Worm (Caenorhabditis elegans): ENCODE measurements around the gene plrg-1.
A peak's percentile ranks its signal among the peaks of the same experiment; 100 is the strongest.

The plrg-1 gene

ce11 chrV:10807862-10808327 is at the start of gene plrg-1 (continued):
- TF ChIP-seq zfp-2 (tag; optimal IDR thresholded peaks at IDR 0.05) = no peak
- TF ChIP-seq php-3 (GFP tag; IDR thresholded peaks at IDR 0.05) = peak; percentile 77
- TF ChIP-seq ceh-62 (tag; optimal IDR thresholded peaks at IDR 0.05) = no peak
- no peak for TF ChIP-seq skn-1 (tag; optimal IDR thresholded peaks at IDR 0.05)
- no peak for TF ChIP-seq cey-2 (tag; optimal IDR thresholded peaks at IDR 0.05; ENCODE audit: borderline replicate concordance, insufficient read depth)
- peak; percentile 91 for TF ChIP-seq arid-1 (GFP tag; conservative IDR thresholded peaks at IDR 0.05)
- TF ChIP-seq nhr-41 (GFP tag; IDR thresholded peaks at IDR 0.05) = peak; percentile 29; the same call in 1 of the 2 replicates
- peak; percentile 89 for TF ChIP-seq egl-43 (GFP tag; IDR thresholded peaks at IDR 0.05)
- TF ChIP-seq mxl-3 (GFP tag; optimal IDR thresholded peaks at IDR 0.05) = peak; percentile 93
- no peak for TF ChIP-seq spr-3 (GFP tag; optimal IDR thresholded peaks at IDR 0.05)
- TF ChIP-seq zag-1 (tag; optimal IDR thresholded peaks at IDR 0.05) = no peak
- no peak for TF ChIP-seq ztf-7 (tag; optimal IDR thresholded peaks at IDR 0.05)
- peak; percentile 87 for TF ChIP-seq lin-15B (tag; optimal IDR thresholded peaks at IDR 0.05)
- TF ChIP-seq T26A8.4 (GFP tag; IDR thresholded peaks at IDR 0.05) = peak; percentile 93
- no peak for TF ChIP-seq fos-1 (tag; optimal IDR thresholded peaks at IDR 0.05)
- no peak for TF ChIP-seq D1046.2 (GFP tag; IDR thresholded peaks at IDR 0.05)
- TF ChIP-seq ceh-32 (tag; optimal IDR thresholded peaks at IDR 0.05; ENCODE audit: poor library complexity) = no peak
- TF ChIP-seq mdt-29 (GFP tag; IDR thresholded peaks at IDR 0.05) = no peak
- TF ChIP-seq nhr-10 (tag; optimal IDR thresholded peaks at IDR 0.05) = no peak
- TF ChIP-seq nhr-102 (tag; optimal IDR thresholded peaks at IDR 0.05) = peak; percentile 85
- TF ChIP-seq lin-13 (GFP tag; optimal IDR thresholded peaks at IDR 0.05) = peak; percentile 85
- TF ChIP-seq R02D3.7 (tag; optimal IDR thresholded peaks at IDR 0.05) = no peak
- 0 out of 2 replicates have a peak, but pooled peaks have one; percentile 50 for TF ChIP-seq mxl-2 (GFP tag; conservative IDR thresholded peaks at IDR 0.05)
- peak; percentile 43 for TF ChIP-seq jun-1 (tag; optimal IDR thresholded peaks at IDR 0.05)
- peak; percentile 87 for TF ChIP-seq nhr-6 (tag; optimal IDR thresholded peaks at IDR 0.05)
- peak; percentile 88 for TF ChIP-seq lin-1 (GFP tag; IDR thresholded peaks at IDR 0.05)
- peak; percentile 50 to 89 for TF ChIP-seq lsy-2 (tag; optimal IDR thresholded peaks at IDR 0.05)
- peak; percentile 81 for TF ChIP-seq tra-1 (GFP tag; IDR thresholded peaks at IDR 0.05)
- no peak for TF ChIP-seq ceh-28 (tag; optimal IDR thresholded peaks at IDR 0.05)
- no peak for TF ChIP-seq lin-39 (tag; optimal IDR thresholded peaks at IDR 0.05)
- TF ChIP-seq hlh-30 (tag; optimal IDR thresholded peaks at IDR 0.05; ENCODE audit: insufficient read depth) = peak; percentile 75
- no peak for TF ChIP-seq daf-8 (GFP tag; IDR thresholded peaks at IDR 0.05)
- TF ChIP-seq spr-1 (tag; optimal IDR thresholded peaks at IDR 0.05) = peak; percentile 84
- TF ChIP-seq ztf-11 (tag; optimal IDR thresholded peaks at IDR 0.05) = no peak
- peak; percentile 88 for TF ChIP-seq ctbp-1 (GFP tag; IDR thresholded peaks at IDR 0.05)
- TF ChIP-seq daf-16 (GFP tag; optimal IDR thresholded peaks at IDR 0.05) = peak; percentile 70 to 73
- peak; percentile 59 for TF ChIP-seq daf-16 (tag; optimal IDR thresholded peaks at IDR 0.05)
- peak; percentile 47; the same call in 1 of the 2 replicates for TF ChIP-seq dmd-9 (GFP tag; IDR thresholded peaks at IDR 0.05)
- TF ChIP-seq nhr-11 (tag; optimal IDR thresholded peaks at IDR 0.05) = peak; percentile 78
- no peak for TF ChIP-seq aly-2 (tag; optimal IDR thresholded peaks at IDR 0.05)
- no peak for TF ChIP-seq set-16 (GFP tag; IDR thresholded peaks at IDR 0.05)
- no peak for TF ChIP-seq daf-12 (tag; optimal IDR thresholded peaks at IDR 0.05)
- no peak for TF ChIP-seq snpc-4 (tag; optimal IDR thresholded peaks at IDR 0.05)
- peak; percentile 60 for TF ChIP-seq F10B5.3 (tag; optimal IDR thresholded peaks at IDR 0.05)
- TF ChIP-seq nhr-28 (tag; optimal IDR thresholded peaks at IDR 0.05) = peak; percentile 85
- TF ChIP-seq hmg-1.1 (GFP tag; IDR thresholded peaks at IDR 0.05) = peak; percentile 95
- TF ChIP-seq egl-27 (tag; optimal IDR thresholded peaks at IDR 0.05) = no peak
- peak; percentile 54; the same call in 1 of the 2 replicates for TF ChIP-seq lim-7 (GFP tag; IDR thresholded peaks at IDR 0.05)
- no peak for TF ChIP-seq ceh-82 (tag; optimal IDR thresholded peaks at IDR 0.05)
- no peak for TF ChIP-seq sdz-12 (GFP tag; optimal IDR thresholded peaks at IDR 0.05)
- TF ChIP-seq saeg-2 (GFP tag; IDR thresholded peaks at IDR 0.05) = peak; percentile 72; the same call in 1 of the 2 replicates
- TF ChIP-seq ceh-44 (GFP tag; IDR thresholded peaks at IDR 0.05) = peak; percentile 89
